Fruit fly (Drosophila melanogaster) whole organism, embryonic: Measurements from ENCODE around the gene CG7518.
A peak's percentile ranks its signal among the peaks of the same experiment; 100 is the strongest.

Source experiments
- Abd-B ChIP-seq: fragments of 200-800 bp; sonication (Bioruptor generic); optimal IDR thresholded peaks from 2 replicates; lab custom pipeline; 2018; ENCODE audit warnings: missing biosample characterization, mild to moderate bottlenecking, missing genetic modification characterization, moderate library complexity
- Adf1 ChIP-seq: fragments of 200-800 bp; sonication (Bioruptor generic); IDR thresholded peaks from 2 replicates; pipeline ENCODE4 v1.3.6; 2022; ENCODE audit warnings: missing biosample characterization, missing genetic modification characterization
- Bgb ChIP-seq: fragments of 200-800 bp; sonication (Bioruptor generic); IDR thresholded peaks from 2 replicates; pipeline ENCODE4 v1.3.6; 2022; ENCODE audit warnings: missing biosample characterization, missing genetic modification characterization; ENCODE audit not compliant: partially characterized antibody
- CG1024 ChIP-seq: fragments of 200-800 bp; sonication (Bioruptor generic); IDR thresholded peaks from 2 replicates; pipeline ENCODE4 v1.3.6; 2022; ENCODE audit warnings: missing biosample characterization, missing genetic modification characterization
- CG10462 ChIP-seq: fragments of 200-800 bp; sonication (Bioruptor generic); optimal IDR thresholded peaks from 2 replicates; lab custom pipeline; 2016; ENCODE audit warnings: missing biosample characterization, missing genetic modification characterization
- CG11504 ChIP-seq: fragments of 200-800 bp; sonication (Bioruptor generic); optimal IDR thresholded peaks from 3 replicates; lab custom pipeline; 2019; ENCODE audit warnings: missing biosample characterization, mild to moderate bottlenecking, missing genetic modification characterization, moderate library complexity
- CG12659 ChIP-seq: fragments of 200-800 bp; sonication (Bioruptor generic); optimal IDR thresholded peaks from 3 replicates; lab custom pipeline; 2017; ENCODE audit warnings: mild to moderate bottlenecking, missing biosample characterization, missing genetic modification reagents, missing genetic modification characterization
- CG13287 ChIP-seq: fragments of 200-800 bp; sonication (Bioruptor generic); IDR thresholded peaks from 2 replicates; pipeline ENCODE4 v1.3.6; 2022; ENCODE audit warnings: missing biosample characterization, missing genetic modification characterization; ENCODE audit not compliant: partially characterized antibody
- CG17802 ChIP-seq: fragments of 200-800 bp; sonication (Bioruptor generic); optimal IDR thresholded peaks from 2 replicates; lab custom pipeline; 2018; ENCODE audit warnings: missing biosample characterization, mild to moderate bottlenecking, missing genetic modification characterization, moderate library complexity
- CG17829 ChIP-seq: fragments of 200-800 bp; optimal IDR thresholded peaks from 2 replicates; lab custom pipeline; 2019; ENCODE audit warnings: missing biosample characterization, mild to moderate bottlenecking, missing genetic modification characterization, moderate library complexity
- CG18011 ChIP-seq: fragments of 200-800 bp; sonication (Bioruptor generic); optimal IDR thresholded peaks from 2 replicates; lab custom pipeline; 2017; ENCODE audit warnings: missing biosample characterization, missing genetic modification characterization, mild to moderate bottlenecking, moderate library complexity, missing genotype
- CG2116 ChIP-seq: fragments of 200-800 bp; sonication (Bioruptor generic); optimal IDR thresholded peaks from 3 replicates; lab custom pipeline; 2018; ENCODE audit warnings: missing biosample characterization, mild to moderate bottlenecking, missing genetic modification characterization
- CG32532 ChIP-seq: fragments of 200-800 bp; sonication (Bioruptor generic); IDR thresholded peaks from 2 replicates; pipeline ENCODE4 v1.3.6; 2022; ENCODE audit warnings: missing biosample characterization, missing genetic modification characterization
- CG34422 ChIP-seq: fragments of 200-800 bp; sonication (Bioruptor generic); IDR thresholded peaks from 3 replicates; pipeline ENCODE4 v1.3.6; 2022; ENCODE audit warnings: missing biosample characterization, missing genetic modification characterization
- CG3847 ChIP-seq: fragments of 200-800 bp; sonication (Bioruptor generic); IDR thresholded peaks from 2 replicates; pipeline ENCODE4 v1.3.6; 2022; ENCODE audit warnings: missing biosample characterization, missing genetic modification characterization
- CG3995 ChIP-seq: fragments of 200-800 bp; sonication (Bioruptor generic); optimal IDR thresholded peaks from 3 replicates; lab custom pipeline; 2016; ENCODE audit warnings: missing biosample characterization, missing genetic modification characterization
- CG42726 ChIP-seq: fragments of 200-800 bp; sonication (Bioruptor generic); IDR thresholded peaks from 2 replicates; pipeline ENCODE4 v1.3.6; 2022; ENCODE audit warnings: missing biosample characterization, missing genetic modification characterization; ENCODE audit not compliant: partially characterized antibody
- CG4404 ChIP-seq: fragments of 200-800 bp; sonication (Bioruptor generic); IDR thresholded peaks from 2 replicates; pipeline ENCODE4 v1.3.6; 2022; ENCODE audit warnings: missing biosample characterization, missing genetic modification characterization
- CG6175 ChIP-seq: fragments of 200-800 bp; sonication (Bioruptor generic); IDR thresholded peaks from 3 replicates; pipeline ENCODE4 v1.3.6; 2022; ENCODE audit warnings: missing biosample characterization, missing genetic modification characterization
- CG8359 ChIP-seq: fragments of 200-800 bp; sonication (Bioruptor generic); optimal IDR thresholded peaks from 2 replicates; lab custom pipeline; 2017; ENCODE audit warnings: missing biosample characterization, mild to moderate bottlenecking, missing genetic modification characterization, borderline replicate concordance
- CG9609 ChIP-seq: fragments of 200-800 bp; sonication (Bioruptor generic); optimal IDR thresholded peaks from 3 replicates; lab custom pipeline; 2016; ENCODE audit warnings: missing biosample characterization, missing genetic modification characterization
- Dref ChIP-seq: fragments of 200-800 bp; sonication (Bioruptor generic); IDR thresholded peaks from 2 replicates; pipeline ENCODE4 v1.3.6; 2022; ENCODE audit warnings: missing biosample characterization, missing genetic modification characterization
- H15 ChIP-seq: fragments of 200-800 bp; sonication (Bioruptor generic); IDR thresholded peaks from 3 replicates; pipeline ENCODE4 v1.3.6; 2022; ENCODE audit warnings: missing biosample characterization, missing genetic modification characterization
- MESR4 ChIP-seq: fragments of 200-800 bp; sonication (Bioruptor generic); optimal IDR thresholded peaks from 2 replicates; lab custom pipeline; 2018; ENCODE audit warnings: missing biosample characterization, mild to moderate bottlenecking, missing genetic modification characterization, moderate library complexity
- Mes4 ChIP-seq: fragments of 200-800 bp; sonication (Bioruptor generic); optimal IDR thresholded peaks from 2 replicates; lab custom pipeline; 2016; ENCODE audit warnings: missing biosample characterization, missing genetic modification characterization
- Myb ChIP-seq: fragments of 200-800 bp; sonication (Bioruptor generic); optimal IDR thresholded peaks from 2 replicates; lab custom pipeline; 2016; ENCODE audit warnings: missing biosample characterization, missing genetic modification characterization
- Side ChIP-seq: fragments of 200-800 bp; sonication (Bioruptor generic); optimal IDR thresholded peaks from 2 replicates; lab custom pipeline; 2016; ENCODE audit warnings: missing biosample characterization, missing genetic modification characterization
- Six4 ChIP-seq: fragments of 200-800 bp; sonication (Bioruptor generic); optimal IDR thresholded peaks from 2 replicates; lab custom pipeline; 2016; ENCODE audit warnings: missing biosample characterization, missing genetic modification characterization
- YL-1 ChIP-seq: fragments of 200-800 bp; sonication (Bioruptor generic); optimal IDR thresholded peaks from 3 replicates; lab custom pipeline; 2017; ENCODE audit warnings: missing biosample characterization, mild to moderate bottlenecking, missing genetic modification characterization
- bbx ChIP-seq: fragments of 200-800 bp; sonication (Bioruptor generic); IDR thresholded peaks from 2 replicates; pipeline ENCODE4 v1.3.6; 2022; ENCODE audit warnings: missing biosample characterization, missing genetic modification characterization; ENCODE audit not compliant: partially characterized antibody
- cwo ChIP-seq: fragments of 200-800 bp; sonication (Bioruptor generic); optimal IDR thresholded peaks from 3 replicates; lab custom pipeline; 2017; ENCODE audit warnings: missing biosample characterization, missing genetic modification characterization, mild to moderate bottlenecking, moderate library complexity, missing genetic modification reagents
- dati ChIP-seq: fragments of 200-800 bp; sonication (Bioruptor generic); IDR thresholded peaks from 2 replicates; pipeline ENCODE4 v1.3.6; 2022; ENCODE audit warnings: missing biosample characterization, missing genetic modification characterization
- dm ChIP-seq: fragments of 200-800 bp; sonication (Bioruptor generic); optimal IDR thresholded peaks from 3 replicates; lab custom pipeline; 2016; ENCODE audit warnings: missing biosample characterization, missing genetic modification characterization
- dpn ChIP-seq, 2 experiments: fragments of 200-800 bp; sonication (Bioruptor generic); optimal IDR thresholded peaks; 3 replicates each; lab custom pipeline; 2016; ENCODE audit warnings: missing biosample characterization in 2 of 2, missing genetic modification characterization in 2 of 2
- exex ChIP-seq: fragments of 200-800 bp; sonication (Bioruptor generic); optimal IDR thresholded peaks from 4 replicates; lab custom pipeline; 2018; ENCODE audit warnings: missing biosample characterization, mild to moderate bottlenecking, missing genetic modification characterization, moderate library complexity
- gfzf ChIP-seq: fragments of 200-800 bp; sonication (Bioruptor generic); optimal IDR thresholded peaks from 2 replicates; lab custom pipeline; 2016; ENCODE audit warnings: missing biosample characterization, mild to moderate bottlenecking, missing genetic modification characterization, moderate library complexity
- hkb ChIP-seq, 2 experiments: fragments of 200-800 bp in 1 of 2; fragments of >200 bp in 1 of 2; sonication (Bioruptor generic) in 1 of 2; IDR thresholded peaks in 1 of 2; optimal IDR thresholded peaks in 1 of 2; 2 replicates each; pipeline versions ENCODE4 v1.3.6 to Lab custom; 2017 to 2022; ENCODE audit warnings: missing biosample characterization in 1 of 2, missing genetic modification characterization in 1 of 2
- knrl ChIP-seq: fragments of 200-800 bp; sonication (Bioruptor generic); IDR thresholded peaks from 3 replicates; pipeline ENCODE4 v1.3.6; 2022; ENCODE audit warnings: missing biosample characterization, missing genetic modification characterization; ENCODE audit not compliant: partially characterized antibody
- lilli ChIP-seq: fragments of 200-800 bp; sonication (Bioruptor generic); optimal IDR thresholded peaks from 3 replicates; lab custom pipeline; 2016; ENCODE audit warnings: missing biosample characterization, missing genetic modification characterization
- pum ChIP-seq: fragments of 200-800 bp; sonication (Bioruptor generic); optimal IDR thresholded peaks from 2 replicates; lab custom pipeline; 2016; ENCODE audit warnings: missing biosample characterization, missing genetic modification characterization
- pzg ChIP-seq: fragments of 200-800 bp; sonication (Bioruptor generic); optimal IDR thresholded peaks from 3 replicates; lab custom pipeline; 2018; ENCODE audit warnings: missing biosample characterization, mild to moderate bottlenecking, missing genetic modification characterization, moderate library complexity
- run ChIP-seq: fragments of 200-800 bp; sonication (Bioruptor generic); optimal IDR thresholded peaks from 3 replicates; lab custom pipeline; 2018; ENCODE audit warnings: missing biosample characterization, mild to moderate bottlenecking, missing genetic modification characterization
- sens-2 ChIP-seq: fragments of 200-800 bp; sonication (Bioruptor generic); IDR thresholded peaks from 2 replicates; pipeline ENCODE4 v1.3.6; 2022; ENCODE audit warnings: missing biosample characterization, missing genetic modification characterization
- tio ChIP-seq: fragments of 200-800 bp; sonication (Bioruptor generic); optimal IDR thresholded peaks from 2 replicates; lab custom pipeline; 2017; ENCODE audit warnings: missing biosample characterization, missing genetic modification characterization, inconsistent platforms
- twi ChIP-seq: fragments of 200-800 bp; optimal IDR thresholded peaks from 2 replicates; lab custom pipeline; 2019; ENCODE audit warnings: missing biosample characterization, mild to moderate bottlenecking, missing genetic modification characterization, moderate library complexity
- tx ChIP-seq: fragments of 200-800 bp; sonication (Bioruptor generic); optimal IDR thresholded peaks from 2 replicates; lab custom pipeline; 2016; ENCODE audit warnings: missing biosample characterization, missing genetic modification characterization
- vnd ChIP-seq: fragments of 200-800 bp; sonication (Bioruptor generic); IDR thresholded peaks from 3 replicates; pipeline ENCODE4 v1.3.6; 2022; ENCODE audit warnings: missing biosample characterization, missing genetic modification characterization; ENCODE audit not compliant: partially characterized antibody
- zen ChIP-seq: fragments of 200-800 bp; sonication (Bioruptor generic); optimal IDR thresholded peaks from 3 replicates; lab custom pipeline; 2018; ENCODE audit warnings: missing biosample characterization, mild to moderate bottlenecking, missing genetic modification characterization, moderate library complexity

Gene CG7518

DNA sequence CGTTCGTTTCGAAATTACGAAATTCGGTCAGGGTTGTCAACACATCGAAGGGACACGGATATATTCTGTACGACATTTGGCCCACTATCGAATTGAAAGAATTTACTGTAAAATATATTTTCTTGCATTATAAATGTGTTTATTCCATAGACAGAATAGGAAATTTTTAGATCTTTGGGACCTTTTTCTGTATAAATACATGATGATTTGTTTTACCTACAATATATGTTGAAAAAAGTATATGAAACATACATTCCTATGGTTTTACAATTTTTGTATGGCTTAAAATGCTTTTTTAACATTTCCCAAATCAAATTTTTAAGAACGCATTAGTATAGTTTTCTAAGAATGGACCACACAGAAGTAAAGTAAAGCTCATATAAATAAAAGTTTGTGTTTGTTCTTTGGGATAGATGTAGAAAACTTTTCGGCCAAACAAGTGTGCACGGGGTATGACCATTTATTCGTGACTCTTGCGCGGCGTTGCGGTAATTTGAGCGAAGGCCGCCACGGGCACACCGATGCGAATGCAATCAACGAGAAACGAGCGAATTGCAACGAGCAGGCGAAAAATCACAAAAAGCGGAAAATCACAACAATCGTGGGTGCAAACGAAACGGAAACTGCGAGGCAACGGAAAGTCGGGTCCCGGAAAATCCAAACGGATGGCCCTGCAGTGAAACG, at the start of gene CG7518, which contains the start of the genes CG17327 and CG44194 (continued):
- TF ChIP-seq MESR4 (peak; percentile 77), YL-1 (GFP tag; lab: Kevin White, UChicago) (peak; percentile 43), hkb (optimal IDR thresholded peaks at IDR 0.05; lab: Kevin White, UChicago) (no peak), hkb (GFP tag; IDR thresholded peaks at IDR 0.05; lab: Robert Waterston, UW) (no peak), CG11504 (tag; lab: Kevin White, UChicago) (no peak), CG8359 (GFP tag; lab: Kevin White, UChicago) (no peak), pzg (GFP tag; lab: Kevin White, UChicago) (peak; percentile 73), Bgb (GFP tag; lab: Robert Waterston, UW) (peak; percentile 46), CG18011 (GFP tag; lab: Kevin White, UChicago) (no peak), dati (GFP tag; lab: Robert Waterston, UW) (no peak), tx (peak; percentile 16), CG13287 (GFP tag; lab: Robert Waterston, UW) (peak; percentile 32), dm (GFP tag; lab: Kevin White, UChicago) (peak; percentile 54), Myb (GFP tag; lab: Kevin White, UChicago) (peak; percentile 41), pum (GFP tag; lab: Kevin White, UChicago) (peak; percentile 27), Adf1 (GFP tag; lab: Robert Waterston, UW) (no peak), zen (tag; lab: Kevin White, UChicago) (no peak), bbx (GFP tag; lab: Robert Waterston, UW) (peak; percentile 37; the same call in 1 of the 2 replicates), lilli (GFP tag; lab: Kevin White, UChicago) (peak; percentile 30), exex (no peak), CG12659 (GFP tag; lab: Kevin White, UChicago) (peak; percentile 70), gfzf (GFP tag; lab: Kevin White, UChicago) (peak; percentile 93), CG4404 (GFP tag; lab: Robert Waterston, UW) (no peak), CG1024 (peak; percentile 53; the same call in 1 of the 2 replicates), CG32532 (GFP tag; lab: Robert Waterston, UW) (0 out of 2 replicates have a peak, but pooled peaks have one; percentile 12), vnd (no peak), CG17829 (tag; lab: Kevin White, UChicago) (peak; percentile 47), sens-2 (GFP tag; lab: Robert Waterston, UW) (peak; percentile 34; the same call in 1 of the 2 replicates), cwo (GFP tag; lab: Kevin White, UChicago) (no peak), twi (tag; lab: Kevin White, UChicago) (no peak), CG10462 (GFP tag; lab: Kevin White, UChicago) (no peak), Side (no peak), Abd-B (GFP tag; lab: Kevin White, UChicago) (peak; percentile 39), CG9609 (peak; percentile 5), Six4 (no peak), run (no peak), H15 (GFP tag; lab: Robert Waterston, UW) (no peak), dpn (GFP tag; optimal IDR thresholded peaks at IDR 0.05; lab: Kevin White, UChicago) (peak; percentile 35 to 39), Mes4 (no peak), CG3995 (GFP tag; lab: Kevin White, UChicago) (peak; percentile 83), CG3847 (peak; percentile 24; the same call in 1 of the 2 replicates), CG42726 (peak; percentile 51; the same call in 1 of the 2 replicates), knrl (GFP tag; lab: Robert Waterston, UW) (peak; percentile 47; the same call in 2 of the 3 replicates), CG2116 (GFP tag; lab: Kevin White, UChicago) (peak; percentile 74), Dref (GFP tag; lab: Robert Waterston, UW) (peak; percentile 43), CG17802 (peak; percentile 78), CG6175 (GFP tag; lab: Robert Waterston, UW) (no peak), tio (GFP tag; lab: Kevin White, UChicago) (no peak), CG34422 (GFP tag; lab: Robert Waterston, UW) (peak; percentile 35; the same call in 1 of the 3 replicates)
